Fruit fly (Drosophila melanogaster): ENCODE measurements around the gene wupA.

dm6 chrX:18063144-18063772 lies 53.5 kb downstream of the wupA start, which contains the start of gene Sh:
- TF ChIP-seq psq (GFP tag; optimal IDR thresholded peaks at IDR 0.05) (no peak), h (GFP tag; optimal IDR thresholded peaks at IDR 0.05) (no peak), br (GFP tag; optimal IDR thresholded peaks at IDR 0.05) (no peak), CrebA (GFP tag; optimal IDR thresholded peaks at IDR 0.05; ENCODE audit: borderline replicate concordance) (no peak), Myc (optimal IDR thresholded peaks at IDR 0.05) (no peak), ey (GFP tag; optimal IDR thresholded peaks at IDR 0.05) (no peak), jim (GFP tag; optimal IDR thresholded peaks at IDR 0.05) (no peak), Abd-B (GFP tag; optimal IDR thresholded peaks at IDR 0.05) (no peak)

All from whole organism, wandering third instar larva.